Fruit fly (Drosophila melanogaster) whole organism, embryonic: Measurements from ENCODE around the gene CG13721.

Experiments
- Bdp1 ChIP-seq: fragments of 200-800 bp; sonication (Bioruptor generic); optimal IDR thresholded peaks from 3 replicates; lab custom pipeline; 2016; ENCODE audit warnings: missing biosample characterization, missing genetic modification characterization
- CG10147 ChIP-seq: fragments of 200-800 bp; sonication (Bioruptor generic); optimal IDR thresholded peaks from 2 replicates; lab custom pipeline; 2019; ENCODE audit warnings: missing biosample characterization, mild to moderate bottlenecking, missing genetic modification characterization, moderate library complexity
- CG10267 ChIP-seq: fragments of 200-800 bp; sonication (Bioruptor generic); optimal IDR thresholded peaks from 2 replicates; lab custom pipeline; 2018; ENCODE audit warnings: missing biosample characterization, mild to moderate bottlenecking, missing genetic modification characterization, moderate library complexity
- CG10321 ChIP-seq: fragments of 200-800 bp; sonication (Bioruptor generic); IDR thresholded peaks from 2 replicates; pipeline ENCODE4 v1.3.6; 2022; ENCODE audit warnings: missing biosample characterization, missing genetic modification characterization
- CG10543 ChIP-seq: fragments of 200-800 bp; sonication (Bioruptor generic); optimal IDR thresholded peaks from 3 replicates; lab custom pipeline; 2017; ENCODE audit warnings: missing biosample characterization, mild to moderate bottlenecking, missing genetic modification characterization, moderate library complexity
- CG11093 ChIP-seq: fragments of 200-800 bp; sonication (Bioruptor generic); IDR thresholded peaks from 3 replicates; pipeline ENCODE4 v1.3.6; 2022; ENCODE audit warnings: missing biosample characterization, missing genetic modification characterization
- CG12071 ChIP-seq: fragments of 200-800 bp; sonication (Bioruptor generic); optimal IDR thresholded peaks from 3 replicates; lab custom pipeline; 2018; ENCODE audit warnings: missing biosample characterization, mild to moderate bottlenecking, missing genetic modification characterization
- CG12219 ChIP-seq: fragments of 200-800 bp; sonication (Bioruptor generic); optimal IDR thresholded peaks from 3 replicates; lab custom pipeline; 2018; ENCODE audit warnings: missing biosample characterization, mild to moderate bottlenecking, missing genetic modification characterization
- CG12299 ChIP-seq: fragments of 200-800 bp; sonication (Bioruptor generic); optimal IDR thresholded peaks from 2 replicates; lab custom pipeline; 2018; ENCODE audit warnings: missing biosample characterization, mild to moderate bottlenecking, missing genetic modification characterization
- CG13894 ChIP-seq: fragments of 200-800 bp; sonication (Bioruptor generic); optimal IDR thresholded peaks from 3 replicates; lab custom pipeline; 2018; ENCODE audit warnings: missing biosample characterization, mild to moderate bottlenecking, missing genetic modification characterization, moderate library complexity
- CG15269 ChIP-seq: fragments of 200-800 bp; sonication (Bioruptor generic); optimal IDR thresholded peaks from 2 replicates; lab custom pipeline; 2018; ENCODE audit warnings: missing biosample characterization, mild to moderate bottlenecking, missing genetic modification characterization, moderate library complexity
- CG16863 ChIP-seq: fragments of 200-800 bp; sonication (Bioruptor generic); optimal IDR thresholded peaks from 3 replicates; lab custom pipeline; 2016; ENCODE audit warnings: missing biosample characterization, missing genetic modification characterization
- CG17829 ChIP-seq: fragments of 200-800 bp; optimal IDR thresholded peaks from 2 replicates; lab custom pipeline; 2019; ENCODE audit warnings: missing biosample characterization, mild to moderate bottlenecking, missing genetic modification characterization, moderate library complexity
- CG18262 ChIP-seq: fragments of 200-800 bp; optimal IDR thresholded peaks from 3 replicates; lab custom pipeline; 2019; ENCODE audit warnings: missing biosample characterization, mild to moderate bottlenecking, missing genetic modification characterization, moderate library complexity
- CG42726 ChIP-seq: fragments of 200-800 bp; sonication (Bioruptor generic); IDR thresholded peaks from 2 replicates; pipeline ENCODE4 v1.3.6; 2022; ENCODE audit warnings: missing biosample characterization, missing genetic modification characterization; ENCODE audit not compliant: partially characterized antibody
- CG4360 ChIP-seq: fragments of 200-800 bp; sonication (Bioruptor generic); IDR thresholded peaks from 2 replicates; pipeline ENCODE4 v1.3.6; 2022; ENCODE audit warnings: missing biosample characterization, missing genetic modification characterization
- CG8924 ChIP-seq: fragments of 200-800 bp; optimal IDR thresholded peaks from 3 replicates; lab custom pipeline; 2019; ENCODE audit warnings: missing biosample characterization, mild to moderate bottlenecking, missing genetic modification characterization, moderate library complexity
- CG9437 ChIP-seq: fragments of 200-800 bp; sonication (Bioruptor generic); optimal IDR thresholded peaks from 2 replicates; lab custom pipeline; 2018; ENCODE audit warnings: missing biosample characterization, mild to moderate bottlenecking, missing genetic modification characterization
- Camta ChIP-seq: fragments of 200-800 bp; sonication (Bioruptor generic); optimal IDR thresholded peaks from 2 replicates; lab custom pipeline; 2016; ENCODE audit warnings: missing biosample characterization, missing genetic modification characterization
- CrebB ChIP-seq: fragments of 200-800 bp; sonication (Bioruptor generic); optimal IDR thresholded peaks from 3 replicates; lab custom pipeline; 2018; ENCODE audit warnings: missing biosample characterization, mild to moderate bottlenecking, missing genetic modification characterization
- Dp ChIP-seq: fragments of 200-800 bp; sonication (Bioruptor generic); optimal IDR thresholded peaks from 2 replicates; lab custom pipeline; 2018; ENCODE audit warnings: missing biosample characterization, mild to moderate bottlenecking, missing genetic modification characterization, moderate library complexity
- E2f2 ChIP-seq: fragments of 200-800 bp; sonication (Bioruptor generic); IDR thresholded peaks from 2 replicates; pipeline ENCODE4 v1.3.6; 2022; ENCODE audit warnings: missing biosample characterization, missing genetic modification characterization
- Fer1 ChIP-seq: fragments of 200-800 bp; sonication (Bioruptor generic); optimal IDR thresholded peaks from 2 replicates; lab custom pipeline; 2017; ENCODE audit warnings: missing biosample characterization, mild to moderate bottlenecking, missing genetic modification characterization
- Gsc ChIP-seq: fragments of 200-800 bp; sonication (Bioruptor generic); IDR thresholded peaks from 2 replicates; pipeline ENCODE4 v1.3.6; 2022; ENCODE audit warnings: missing biosample characterization, missing genetic modification characterization
- MBD-R2 ChIP-seq: fragments of 200-800 bp; sonication (Bioruptor generic); IDR thresholded peaks from 2 replicates; pipeline ENCODE4 v1.3.6; 2022; ENCODE audit warnings: missing biosample characterization, missing genetic modification characterization
- MESR4 ChIP-seq: fragments of 200-800 bp; sonication (Bioruptor generic); optimal IDR thresholded peaks from 2 replicates; lab custom pipeline; 2018; ENCODE audit warnings: missing biosample characterization, mild to moderate bottlenecking, missing genetic modification characterization, moderate library complexity
- Nf-YB ChIP-seq: fragments of 200-800 bp; sonication (Bioruptor generic); optimal IDR thresholded peaks from 3 replicates; lab custom pipeline; 2019; ENCODE audit warnings: missing biosample characterization, mild to moderate bottlenecking, missing genetic modification characterization, moderate library complexity
- Sin3A ChIP-seq: fragments of >200 bp; optimal IDR thresholded peaks from 2 replicates; lab custom pipeline; 2018
- Six4 ChIP-seq: fragments of 200-800 bp; sonication (Bioruptor generic); optimal IDR thresholded peaks from 2 replicates; lab custom pipeline; 2016; ENCODE audit warnings: missing biosample characterization, missing genetic modification characterization
- Sry-δ ChIP-seq: fragments of 200-800 bp; sonication (Bioruptor generic); optimal IDR thresholded peaks from 2 replicates; lab custom pipeline; 2016; ENCODE audit warnings: missing biosample characterization, missing genetic modification characterization
- TFAM ChIP-seq: fragments of 200-800 bp; sonication (Bioruptor generic); optimal IDR thresholded peaks from 2 replicates; lab custom pipeline; 2017; ENCODE audit warnings: missing biosample characterization, missing genetic modification characterization, inconsistent platforms
- Taf1 ChIP-seq: fragments of 200-800 bp; sonication (Bioruptor generic); IDR thresholded peaks from 2 replicates; pipeline ENCODE4 v1.3.6; 2022; ENCODE audit warnings: missing biosample characterization, missing genetic modification characterization
- aop ChIP-seq: fragments of 200-800 bp; sonication (Bioruptor generic); IDR thresholded peaks from 2 replicates; pipeline ENCODE4 v1.3.6; 2022; ENCODE audit warnings: missing biosample characterization, missing genetic modification characterization
- bigmax ChIP-seq: fragments of 200-800 bp; sonication (Bioruptor generic); optimal IDR thresholded peaks from 2 replicates; lab custom pipeline; 2018; ENCODE audit warnings: missing biosample characterization, mild to moderate bottlenecking, missing genetic modification characterization
- cg ChIP-seq: fragments of 200-800 bp; sonication (Bioruptor generic); optimal IDR thresholded peaks from 3 replicates; lab custom pipeline; 2019; ENCODE audit warnings: missing biosample characterization, mild to moderate bottlenecking, missing genetic modification characterization, moderate library complexity
- crp ChIP-seq, 2 experiments: fragments of 200-800 bp; sonication (Bioruptor generic); optimal IDR thresholded peaks; 2 replicates in 1 of 2; 3 replicates in 1 of 2; lab custom pipeline; 2017; ENCODE audit warnings: missing biosample characterization in 2 of 2, missing genetic modification characterization in 2 of 2, mild to moderate bottlenecking in 1 of 2, moderate library complexity in 1 of 2
- da ChIP-seq: fragments of 200-800 bp; sonication (Bioruptor generic); optimal IDR thresholded peaks from 2 replicates; lab custom pipeline; 2016; ENCODE audit warnings: missing biosample characterization, missing genetic modification characterization
- dati ChIP-seq: fragments of 200-800 bp; sonication (Bioruptor generic); IDR thresholded peaks from 2 replicates; pipeline ENCODE4 v1.3.6; 2022; ENCODE audit warnings: missing biosample characterization, missing genetic modification characterization
- fu2 ChIP-seq: fragments of 200-800 bp; sonication (Bioruptor generic); optimal IDR thresholded peaks from 2 replicates; lab custom pipeline; 2016; ENCODE audit warnings: missing biosample characterization, missing genetic modification characterization
- her ChIP-seq: fragments of 200-800 bp; sonication (Bioruptor generic); optimal IDR thresholded peaks from 2 replicates; lab custom pipeline; 2016; ENCODE audit warnings: missing biosample characterization, missing genetic modification characterization
- lmd ChIP-seq: fragments of 200-800 bp; sonication (Bioruptor generic); IDR thresholded peaks from 2 replicates; pipeline ENCODE4 v1.3.6; 2022; ENCODE audit warnings: missing biosample characterization, missing genetic modification characterization
- mam ChIP-seq: fragments of 200-800 bp; sonication (Bioruptor generic); optimal IDR thresholded peaks from 3 replicates; lab custom pipeline; 2016; ENCODE audit warnings: missing biosample characterization, missing genetic modification characterization
- psq ChIP-seq: fragments of 200-800 bp; sonication (Bioruptor generic); optimal IDR thresholded peaks from 2 replicates; lab custom pipeline; 2017; ENCODE audit warnings: missing biosample characterization, missing genetic modification characterization
- ranshi ChIP-seq: fragments of 200-800 bp; sonication (Bioruptor generic); IDR thresholded peaks from 2 replicates; pipeline ENCODE4 v1.3.6; 2022; ENCODE audit warnings: missing biosample characterization, missing genetic modification characterization
- ro ChIP-seq: fragments of 200-800 bp; sonication (Bioruptor generic); IDR thresholded peaks from 2 replicates; pipeline ENCODE4 v1.3.6; 2022; ENCODE audit warnings: missing biosample characterization, missing genetic modification characterization
- sima ChIP-seq: fragments of 200-800 bp; sonication (Bioruptor generic); optimal IDR thresholded peaks from 2 replicates; lab custom pipeline; 2016; ENCODE audit warnings: missing biosample characterization, missing genetic modification characterization
- slou ChIP-seq: fragments of 200-800 bp; sonication (Bioruptor generic); optimal IDR thresholded peaks from 3 replicates; lab custom pipeline; 2016; ENCODE audit warnings: missing biosample characterization, missing genetic modification characterization
- tio ChIP-seq: fragments of 200-800 bp; sonication (Bioruptor generic); optimal IDR thresholded peaks from 2 replicates; lab custom pipeline; 2017; ENCODE audit warnings: missing biosample characterization, missing genetic modification characterization, inconsistent platforms
- ttk ChIP-seq: fragments of 200-800 bp; sonication (Bioruptor generic); IDR thresholded peaks from 2 replicates; pipeline ENCODE4 v2.1.2; 2022; ENCODE audit warnings: missing biosample characterization, missing genetic modification characterization
- unpg ChIP-seq: fragments of 200-800 bp; sonication (Bioruptor generic); optimal IDR thresholded peaks from 3 replicates; lab custom pipeline; 2018; ENCODE audit warnings: missing biosample characterization, mild to moderate bottlenecking, missing genetic modification characterization, moderate library complexity
- vvl ChIP-seq: fragments of 200-800 bp; sonication (Bioruptor generic); IDR thresholded peaks from 2 replicates; pipeline ENCODE4 v1.3.6; 2022; ENCODE audit warnings: missing biosample characterization, missing genetic modification characterization

The CG13721 gene

DNA sequence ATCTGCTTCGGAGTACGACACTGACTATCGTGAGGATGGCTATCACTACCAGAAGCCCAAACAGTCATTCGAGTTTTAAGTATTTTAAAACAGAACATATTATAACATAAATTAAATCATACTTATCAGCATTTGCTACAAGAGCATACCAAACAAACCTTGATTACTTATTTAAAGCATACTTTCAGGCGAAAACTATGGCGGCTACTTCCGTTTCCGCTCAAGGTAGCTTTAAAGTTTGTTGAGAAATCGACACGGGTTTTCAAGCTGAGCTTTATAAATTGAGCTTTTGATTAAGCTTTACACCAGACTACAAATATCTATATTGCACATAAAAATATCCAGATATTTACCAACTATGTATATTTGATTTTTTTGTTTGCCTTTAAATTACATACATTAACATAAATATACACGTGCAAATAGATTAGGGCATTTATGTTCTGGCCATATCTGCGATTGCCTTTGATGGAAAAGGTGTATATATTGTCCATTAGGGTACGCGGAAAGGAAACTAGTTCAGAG, 22.6 kb downstream of the CG13721 start (continued):
- peak; percentile 22 for TF ChIP-seq tio (GFP tag; lab: Kevin White, UChicago)
- peak; percentile 59 for TF ChIP-seq CG13894 (tag; lab: Kevin White, UChicago)
- peak; percentile 51; the same call in 1 of the 2 replicates for TF ChIP-seq E2f2
- peak; percentile 92 for TF ChIP-seq CG12219 (GFP tag; lab: Kevin White, UChicago)
- peak; percentile 46 for TF ChIP-seq TFAM
- peak; percentile 97 for TF ChIP-seq Fer1 (GFP tag; lab: Kevin White, UChicago)
- TF ChIP-seq crp (GFP tag; optimal IDR thresholded peaks at IDR 0.05; lab: Kevin White, UChicago), result peak in 1 of 2 experiments; percentile 34
- TF ChIP-seq cg, result no peak
- TF ChIP-seq MBD-R2 (GFP tag; lab: Robert Waterston, UW), result no peak
- TF ChIP-seq dati (GFP tag; lab: Robert Waterston, UW), result peak; percentile 67; the same call in 1 of the 2 replicates
- TF ChIP-seq CrebB, result peak; percentile 95
- TF ChIP-seq CG9437, result peak; percentile 72
- TF ChIP-seq Taf1 (GFP tag; lab: Robert Waterston, UW), result 0 out of 2 replicates have a peak, but pooled peaks have one; percentile 13
- TF ChIP-seq MESR4 (GFP tag; lab: Kevin White, UChicago), result peak; percentile 57
- peak; percentile 1 for TF ChIP-seq psq (GFP tag; lab: Kevin White, UChicago)
- peak; percentile 85 for TF ChIP-seq CG10543 (GFP tag; lab: Kevin White, UChicago)
- TF ChIP-seq CG10267, result peak; percentile 75
- peak; percentile 86 for TF ChIP-seq unpg (GFP tag; lab: Kevin White, UChicago)
- no peak for TF ChIP-seq CG10321 (GFP tag; lab: Robert Waterston, UW)
- no peak for TF ChIP-seq CG18262 (tag; lab: Kevin White, UChicago)
- TF ChIP-seq Sry-δ (GFP tag; lab: Kevin White, UChicago), result no peak
- TF ChIP-seq Gsc (GFP tag; lab: Robert Waterston, UW), result no peak
- peak; percentile 53 for TF ChIP-seq Bdp1 (GFP tag; lab: Kevin White, UChicago)
- no peak for TF ChIP-seq da (GFP tag; lab: Kevin White, UChicago)
- TF ChIP-seq CG15269 (tag; lab: Kevin White, UChicago), result peak; percentile 79
- peak; percentile 53 for TF ChIP-seq CG16863 (GFP tag; lab: Kevin White, UChicago)
- TF ChIP-seq ttk (GFP tag; lab: Robert Waterston, UW), result peak; percentile 65
- no peak for TF ChIP-seq Dp (GFP tag; lab: Kevin White, UChicago)
- peak; percentile 21 for TF ChIP-seq mam (GFP tag; lab: Kevin White, UChicago)
- TF ChIP-seq vvl (GFP tag; lab: Robert Waterston, UW), result peak; percentile 89
- TF ChIP-seq sima (GFP tag; lab: Kevin White, UChicago), result peak; percentile 66
- no peak for TF ChIP-seq CG11093 (GFP tag; lab: Robert Waterston, UW)
- TF ChIP-seq CG8924, result no peak
- TF ChIP-seq Sin3A (lab: Kevin White, UChicago), result no peak
- TF ChIP-seq Nf-YB (GFP tag; lab: Kevin White, UChicago), result peak; percentile 71
- TF ChIP-seq ro (GFP tag; lab: Robert Waterston, UW), result no peak
- TF ChIP-seq slou (GFP tag; lab: Kevin White, UChicago), result peak; percentile 34
- TF ChIP-seq bigmax (GFP tag; lab: Kevin White, UChicago), result peak; percentile 79
- no peak for TF ChIP-seq lmd
- TF ChIP-seq Camta (GFP tag; lab: Kevin White, UChicago), result peak; percentile 79
- TF ChIP-seq Six4 (GFP tag; lab: Kevin White, UChicago), result peak; percentile 72
- TF ChIP-seq CG4360, result no peak
- TF ChIP-seq CG12299 (tag; lab: Kevin White, UChicago), result peak; percentile 76
- TF ChIP-seq ranshi (GFP tag; lab: Robert Waterston, UW), result peak; percentile 71; the same call in 1 of the 2 replicates
- no peak for TF ChIP-seq CG42726
- no peak for TF ChIP-seq aop (GFP tag; lab: Robert Waterston, UW)
- peak; percentile 37 for TF ChIP-seq her (GFP tag; lab: Kevin White, UChicago)
- no peak for TF ChIP-seq fu2 (GFP tag; lab: Kevin White, UChicago)
- TF ChIP-seq CG12071 (GFP tag; lab: Kevin White, UChicago), result peak; percentile 97
- no peak for TF ChIP-seq CG17829 (tag; lab: Kevin White, UChicago)
- TF ChIP-seq CG10147 (GFP tag; lab: Kevin White, UChicago), result peak; percentile 88
